Worm (Caenorhabditis elegans): ENCODE measurements around the gene srj-14.

Gene srj-14

DNA sequence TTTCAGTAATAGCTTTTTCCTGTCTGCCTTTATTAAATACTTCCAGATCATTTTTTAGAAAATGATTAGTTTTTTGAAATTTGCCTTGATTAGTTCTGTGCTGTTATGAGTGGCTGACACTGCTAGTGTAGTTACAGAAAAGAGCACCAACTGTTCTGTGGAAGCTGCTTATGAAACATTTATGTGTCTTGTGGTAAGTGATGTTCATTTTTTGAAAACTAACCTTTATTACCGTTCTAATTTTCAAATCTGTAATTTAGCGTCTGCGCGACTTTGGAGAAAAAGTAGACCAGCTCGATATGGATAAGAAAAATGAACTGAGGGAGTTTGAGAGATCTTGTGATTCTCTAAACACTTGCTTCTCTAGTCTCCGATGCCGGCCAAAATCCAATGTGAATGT lies at the start of gene srj-14:
Gene srj-14 (plus strand): TSS at position 131 of the 400 bp plus-strand sequence.
- TF ChIP-seq ZK337.2 (GFP tag; IDR thresholded peaks at IDR 0.05), result no peak
- TF ChIP-seq nhr-28 (tag; optimal IDR thresholded peaks at IDR 0.05), result no peak
- TF ChIP-seq Y105C5A.15 (GFP tag; IDR thresholded peaks at IDR 0.05), result no peak
- TF ChIP-seq unc-62 (GFP tag; optimal IDR thresholded peaks at IDR 0.05 in 1 of 2), result peak in 1 of 2 experiments; percentile 93
- no peak for TF ChIP-seq unc-62 (tag; optimal IDR thresholded peaks at IDR 0.05)
- no peak for TF ChIP-seq pqm-1 (tag; optimal IDR thresholded peaks at IDR 0.05)
- no peak for TF ChIP-seq lin-15B (tag; optimal IDR thresholded peaks at IDR 0.05)
- TF ChIP-seq zfp-3 (GFP tag; conservative IDR thresholded peaks at IDR 0.05), result no peak

DNA sequence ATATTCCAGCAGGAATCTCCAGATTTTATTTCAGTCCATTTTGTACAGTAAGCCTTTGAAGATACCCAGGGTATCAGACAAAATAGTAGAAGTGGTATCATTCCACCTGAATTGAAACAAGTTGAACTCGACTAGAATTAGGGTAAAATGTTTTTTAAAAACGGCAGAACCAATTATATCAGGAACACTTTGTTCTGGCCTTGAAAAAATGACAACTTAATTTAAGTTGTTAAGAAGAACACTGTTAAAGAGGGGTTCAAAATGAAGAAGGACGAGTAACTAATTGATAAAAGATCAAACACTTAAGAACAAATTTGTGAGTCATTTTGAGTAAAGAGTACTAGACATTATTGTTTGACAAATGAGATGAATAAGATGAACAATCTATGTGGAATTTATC lies 48.6 kb upstream of the srj-14 start, which contains the start of gene lmd-4:
Gene lmd-4 (minus strand): TSS at position 101 of the 400 bp plus-strand sequence.
- TF ChIP-seq gei-8 (GFP tag; optimal IDR thresholded peaks at IDR 0.05) (no peak), Y75B8A.6 (GFP tag; IDR thresholded peaks at IDR 0.05) (no peak), zip-11 (GFP tag; IDR thresholded peaks at IDR 0.05) (no peak), unc-39 (tag; optimal IDR thresholded peaks at IDR 0.05) (no peak), T20F7.1 (GFP tag; optimal IDR thresholded peaks at IDR 0.05) (no peak), daf-16 (GFP tag; optimal IDR thresholded peaks at IDR 0.05) (no peak), daf-16 (tag; optimal IDR thresholded peaks at IDR 0.05) (no peak), F49E8.2 (tag; optimal IDR thresholded peaks at IDR 0.05; ENCODE audit: borderline replicate concordance) (no peak), lir-3 (tag; optimal IDR thresholded peaks at IDR 0.05) (no peak), lin-39 (tag; optimal IDR thresholded peaks at IDR 0.05) (no peak), nhr-41 (GFP tag; IDR thresholded peaks at IDR 0.05) (no peak), ceh-44 (GFP tag; IDR thresholded peaks at IDR 0.05) (no peak), madf-9 (GFP tag; conservative IDR thresholded peaks at IDR 0.05) (no peak), spr-1 (tag; optimal IDR thresholded peaks at IDR 0.05) (no peak), ama-1 (optimal IDR thresholded peaks at IDR 0.05) (no peak), set-16 (GFP tag; IDR thresholded peaks at IDR 0.05) (no peak), mxl-2 (GFP tag; conservative IDR thresholded peaks at IDR 0.05) (no peak), F44E2.7 (GFP tag; IDR thresholded peaks at IDR 0.05) (no peak), tag-97 (GFP tag; IDR thresholded peaks at IDR 0.05) (no peak), ztf-7 (tag; optimal IDR thresholded peaks at IDR 0.05) (no peak)

DNA sequence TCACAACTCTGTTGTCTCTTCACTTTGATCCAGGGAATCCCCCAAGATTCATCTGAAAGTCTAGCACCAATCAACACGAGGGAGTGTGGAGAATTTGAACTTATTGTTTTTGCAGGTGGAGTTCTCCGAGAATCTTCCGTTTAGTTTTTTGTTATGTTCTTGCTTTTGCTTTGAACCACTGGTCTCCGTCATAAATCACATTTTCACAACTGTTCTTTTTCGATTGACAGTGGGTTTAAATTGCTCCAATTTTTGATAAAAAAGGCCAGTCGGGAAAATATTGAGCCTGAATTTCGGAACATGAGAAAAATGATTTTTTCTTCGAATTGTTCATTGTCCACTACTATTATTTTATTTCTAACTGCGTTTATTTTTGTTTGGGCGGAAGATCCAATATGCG lies 47.6 kb upstream of the srj-14 start, which contains the start of gene F10G2.10:
Gene F10G2.10 (plus strand): TSS at position 301 of the 400 bp plus-strand sequence.
- TF ChIP-seq tag-97 (GFP tag; IDR thresholded peaks at IDR 0.05), result no peak
- peak in 1 of 2 experiments; percentile 39 for TF ChIP-seq unc-62 (GFP tag; optimal IDR thresholded peaks at IDR 0.05 in 1 of 2)
- TF ChIP-seq unc-62 (tag; optimal IDR thresholded peaks at IDR 0.05), result no peak
- no peak for TF ChIP-seq rbr-2 (tag; optimal IDR thresholded peaks at IDR 0.05)

DNA sequence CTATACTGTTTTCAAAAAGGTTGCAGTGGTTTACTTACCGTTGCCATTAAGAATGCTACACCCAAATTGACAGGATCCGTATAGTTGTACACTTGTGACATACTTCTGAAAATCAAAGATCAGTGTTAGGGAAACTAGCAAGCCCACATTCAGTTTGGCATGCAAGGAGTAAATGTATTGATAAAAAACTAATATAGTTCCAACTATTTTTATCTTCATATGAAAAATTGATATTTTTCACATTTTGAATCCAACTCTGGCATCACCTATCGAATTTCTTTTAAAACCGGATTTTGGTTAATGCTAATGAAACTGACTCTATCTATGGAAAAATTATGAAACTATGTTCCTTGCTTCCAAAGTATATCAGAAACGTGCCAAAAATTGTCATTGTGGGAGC lies 44.2 kb upstream of the srj-14 start, which contains the start of gene srx-92:
Gene srx-92 (minus strand): TSS at position 101 of the 400 bp plus-strand sequence.
- TF ChIP-seq zip-2 (tag; optimal IDR thresholded peaks at IDR 0.05), result no peak
- TF ChIP-seq attf-4 (tag; optimal IDR thresholded peaks at IDR 0.05), result no peak
- TF ChIP-seq fkh-10 (GFP tag; optimal IDR thresholded peaks at IDR 0.05), result no peak

DNA sequence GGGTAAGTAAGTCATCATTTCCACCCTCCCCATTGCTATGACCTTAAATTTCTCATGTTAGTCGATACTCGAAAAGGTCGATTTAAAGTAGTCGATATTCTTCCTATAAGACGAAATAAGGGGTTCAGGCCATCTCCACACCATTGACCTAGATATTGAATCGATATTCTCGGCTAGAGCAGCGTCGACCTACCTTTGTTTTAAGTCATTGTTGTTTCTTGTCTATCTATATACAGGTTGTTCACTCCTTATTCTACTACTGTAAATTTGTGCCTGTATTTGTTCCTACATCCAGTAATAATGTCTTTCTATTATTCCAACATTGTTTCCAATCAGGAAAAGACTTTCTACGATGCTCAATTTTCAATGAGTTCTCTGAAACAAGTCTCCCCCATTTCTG lies 42.6 kb upstream of the srj-14 start, which contains the start of gene F10G2.4:
Gene F10G2.4 (plus strand): TSS at position 301 of the 400 bp plus-strand sequence.
- TF ChIP-seq ztf-11 (tag; optimal IDR thresholded peaks at IDR 0.05), result no peak
- no peak for TF ChIP-seq dmd-6 (GFP tag; IDR thresholded peaks at IDR 0.05)
- TF ChIP-seq nhr-28 (tag; optimal IDR thresholded peaks at IDR 0.05), result no peak
- no peak for TF ChIP-seq lin-29 (GFP tag; IDR thresholded peaks at IDR 0.05)
- TF ChIP-seq ceh-82 (tag; optimal IDR thresholded peaks at IDR 0.05), result no peak
- no peak for TF ChIP-seq lin-39 (tag; optimal IDR thresholded peaks at IDR 0.05)
- no peak for TF ChIP-seq aha-1 (tag)
- TF ChIP-seq pqm-1 (tag; optimal IDR thresholded peaks at IDR 0.05), result no peak
- TF ChIP-seq mes-2 (tag; optimal IDR thresholded peaks at IDR 0.05; ENCODE audit: poor library complexity, severe bottlenecking), result no peak

Data from whole organism, L4 larva.